Worm (Caenorhabditis elegans) whole organism, L4 larva: Measurements from ENCODE around the gene ZC53.1.

ENCODE experiments used
- F10B5.3 ChIP-seq: sonication (generic microtip); optimal IDR thresholded peaks from 2 replicates; lab custom pipeline; 2016; ENCODE audit warnings: mild to moderate bottlenecking, missing genetic modification characterization, missing compliant biosample characterization
- F26F4.8 ChIP-seq: fragments of 200-800 bp; sonication (Bioruptor generic); conservative IDR thresholded peaks from 2 replicates; pipeline ENCODE4 v1.3.6; 2022; ENCODE audit warnings: missing genetic modification characterization, missing compliant biosample characterization
- F37D6.2 ChIP-seq: sonication (generic microtip); optimal IDR thresholded peaks from 2 replicates; lab custom pipeline; 2016; ENCODE audit warnings: mild to moderate bottlenecking, missing genetic modification characterization, missing compliant biosample characterization
- F49E8.2 ChIP-seq: sonication (generic microtip); optimal IDR thresholded peaks from 2 replicates; lab custom pipeline; 2016; ENCODE audit warnings: missing compliant biosample characterization, mild to moderate bottlenecking, missing genetic modification characterization, borderline replicate concordance
- R02D3.7 ChIP-seq: fragments of 150-350 bp; sonication (generic microtip); optimal IDR thresholded peaks from 3 replicates; lab custom pipeline; 2014; ENCODE audit warnings: missing biosample characterization, missing genetic modification characterization
- Y105C5A.15 ChIP-seq: fragments of 200-800 bp; sonication (Bioruptor generic); IDR thresholded peaks from 2 replicates; pipeline ENCODE4 v1.3.6; 2022; ENCODE audit warnings: missing genetic modification characterization, missing compliant biosample characterization
- Y75B8A.6 ChIP-seq: fragments of 200-800 bp; sonication (Bioruptor generic); IDR thresholded peaks from 2 replicates; pipeline ENCODE4 v1.3.6; 2022; ENCODE audit warnings: missing genetic modification reagents, missing genetic modification characterization, missing compliant biosample characterization
- ZK337.2 ChIP-seq: fragments of 200-800 bp; sonication (Bioruptor generic); IDR thresholded peaks from 2 replicates; pipeline ENCODE4 v1.3.6; 2022; ENCODE audit warnings: missing genetic modification reagents, missing genetic modification characterization, missing compliant biosample characterization
- ama-1 ChIP-seq: fragments of 150-350 bp; optimal IDR thresholded peaks from 2 replicates; lab custom pipeline; 2014; ENCODE audit warnings: inconsistent platforms, mixed read lengths
- attf-4 ChIP-seq: sonication (generic microtip); optimal IDR thresholded peaks from 3 replicates; lab custom pipeline; 2017; ENCODE audit warnings: missing biosample characterization, missing genetic modification characterization
- ceh-20 ChIP-seq: fragments of 200-800 bp; sonication (Bioruptor generic); IDR thresholded peaks from 2 replicates; pipeline ENCODE4 v1.3.6; 2022; ENCODE audit warnings: missing genetic modification reagents, missing genetic modification characterization, missing compliant biosample characterization
- ceh-32 ChIP-seq: sonication (generic microtip); optimal IDR thresholded peaks from 2 replicates; lab custom pipeline; 2016; ENCODE audit warnings: mild to moderate bottlenecking, missing genetic modification characterization, missing compliant biosample characterization; ENCODE audit not compliant: poor library complexity
- ceh-44 ChIP-seq: fragments of 200-800 bp; sonication (Bioruptor generic); IDR thresholded peaks from 2 replicates; pipeline ENCODE4 v1.3.6; 2022; ENCODE audit warnings: missing genetic modification reagents, missing genetic modification characterization, missing compliant biosample characterization
- ceh-82 ChIP-seq: sonication (generic microtip); optimal IDR thresholded peaks from 2 replicates; lab custom pipeline; 2017; ENCODE audit warnings: missing biosample characterization, missing genetic modification characterization
- daf-16 ChIP-seq, 3 experiments: sonication (generic microtip); optimal IDR thresholded peaks; 2 replicates each; lab custom pipeline; 2016 to 2017; ENCODE audit warnings: missing genetic modification characterization in 3 of 3, missing genetic modification reagents in 3 of 3, mild to moderate bottlenecking in 2 of 3, missing compliant biosample characterization in 2 of 3, missing biosample characterization in 1 of 3, moderate library complexity in 1 of 3
- daf-8 ChIP-seq: fragments of 200-800 bp; sonication (Bioruptor generic); IDR thresholded peaks from 2 replicates; pipeline ENCODE4 v1.3.6; 2022; ENCODE audit warnings: missing genetic modification characterization, missing compliant biosample characterization
- dpl-1 ChIP-seq: fragments of 150-350 bp; optimal IDR thresholded peaks from 2 replicates; lab custom pipeline; 2014; ENCODE audit warnings: missing biosample characterization, missing genetic modification reagents, missing genetic modification characterization
- fkh-10 ChIP-seq: fragments of 150-350 bp; optimal IDR thresholded peaks from 2 replicates; lab custom pipeline; 2014; ENCODE audit warnings: missing biosample characterization, missing genetic modification reagents, missing genetic modification characterization
- fos-1 ChIP-seq: fragments of 150-350 bp; optimal IDR thresholded peaks from 2 replicates; lab custom pipeline; 2014; ENCODE audit warnings: missing biosample characterization, missing genetic modification characterization
- gei-8 ChIP-seq: fragments of 200-800 bp; sonication (Bioruptor generic); optimal IDR thresholded peaks from 2 replicates; lab custom pipeline; 2018; ENCODE audit warnings: mild to moderate bottlenecking, missing genetic modification characterization, missing compliant biosample characterization
- lim-7 ChIP-seq: fragments of 200-800 bp; sonication (Bioruptor generic); IDR thresholded peaks from 2 replicates; pipeline ENCODE4 v1.3.6; 2022; ENCODE audit warnings: missing genetic modification characterization, missing compliant biosample characterization
- lin-1 ChIP-seq: fragments of 200-800 bp; sonication (Bioruptor generic); IDR thresholded peaks from 2 replicates; pipeline ENCODE4 v1.3.6; 2022; ENCODE audit warnings: missing genetic modification reagents, missing genetic modification characterization, missing compliant biosample characterization
- lin-13 ChIP-seq: fragments of 150-350 bp; optimal IDR thresholded peaks from 2 replicates; lab custom pipeline; 2014; ENCODE audit warnings: missing biosample characterization, missing genetic modification reagents, missing genetic modification characterization
- lin-15B ChIP-seq: fragments of 150-350 bp; sonication (generic microtip); optimal IDR thresholded peaks from 3 replicates; lab custom pipeline; 2014; ENCODE audit warnings: missing biosample characterization, missing genetic modification characterization
- lin-29 ChIP-seq: fragments of 200-800 bp; sonication (Bioruptor generic); IDR thresholded peaks from 2 replicates; pipeline ENCODE4 v1.3.6; 2022; ENCODE audit warnings: missing genetic modification reagents, missing genetic modification characterization, missing compliant biosample characterization
- lin-38 ChIP-seq: fragments of 200-800 bp; sonication (Bioruptor generic); IDR thresholded peaks from 2 replicates; pipeline ENCODE4 v1.3.6; 2022; ENCODE audit warnings: missing genetic modification reagents, missing genetic modification characterization, missing compliant biosample characterization
- lin-39 ChIP-seq: fragments of 150-350 bp; optimal IDR thresholded peaks from 2 replicates; lab custom pipeline; 2014; ENCODE audit warnings: missing biosample characterization, missing genetic modification reagents, missing genetic modification characterization
- lir-3 ChIP-seq: sonication (generic microtip); optimal IDR thresholded peaks from 2 replicates; lab custom pipeline; 2016; ENCODE audit warnings: mild to moderate bottlenecking, missing genetic modification characterization, missing compliant biosample characterization
- lsy-2 ChIP-seq, 2 experiments: fragments of 150-350 bp in 1 of 2; sonication (generic microtip) in 1 of 2; optimal IDR thresholded peaks; 2 replicates each; lab custom pipeline; 2014 to 2017; ENCODE audit warnings: missing biosample characterization in 2 of 2, missing genetic modification characterization in 2 of 2
- madf-5 ChIP-seq, 2 experiments: fragments of 200-800 bp; sonication (Bioruptor generic); IDR thresholded peaks; 2 replicates each; pipeline ENCODE4 v1.3.6; 2022; ENCODE audit warnings: missing compliant biosample characterization in 2 of 2, missing genetic modification characterization in 2 of 2
- mes-2 ChIP-seq: sonication (generic microtip); optimal IDR thresholded peaks from 2 replicates; lab custom pipeline; 2016; ENCODE audit warnings: missing genotype, mild to moderate bottlenecking, missing genetic modification characterization, missing compliant biosample characterization; ENCODE audit not compliant: poor library complexity, severe bottlenecking
- nhr-102 ChIP-seq: sonication (generic microtip); optimal IDR thresholded peaks from 2 replicates; lab custom pipeline; 2016; ENCODE audit warnings: mild to moderate bottlenecking, missing genetic modification characterization, moderate library complexity, missing compliant biosample characterization
- nhr-237 ChIP-seq: sonication (generic microtip); optimal IDR thresholded peaks from 2 replicates; lab custom pipeline; 2017; ENCODE audit warnings: missing biosample characterization, missing genetic modification characterization
- nhr-41 ChIP-seq: fragments of 200-800 bp; sonication (Bioruptor generic); IDR thresholded peaks from 2 replicates; pipeline ENCODE4 v1.3.6; 2022; ENCODE audit warnings: missing genetic modification reagents, missing genetic modification characterization, missing compliant biosample characterization
- nhr-42 ChIP-seq: fragments of 200-800 bp; sonication (Bioruptor generic); IDR thresholded peaks from 2 replicates; pipeline ENCODE4 v1.3.6; 2022; ENCODE audit warnings: missing genetic modification characterization, missing compliant biosample characterization
- set-16 ChIP-seq: fragments of 200-800 bp; sonication (Bioruptor generic); IDR thresholded peaks from 2 replicates; pipeline ENCODE4 v1.3.6; 2022; ENCODE audit warnings: missing genetic modification reagents, missing genetic modification characterization, missing compliant biosample characterization
- skn-1 ChIP-seq: fragments of 150-350 bp; optimal IDR thresholded peaks from 2 replicates; lab custom pipeline; 2014; ENCODE audit warnings: missing biosample characterization, missing genetic modification characterization
- spr-1 ChIP-seq: sonication (generic microtip); optimal IDR thresholded peaks from 2 replicates; lab custom pipeline; 2016; ENCODE audit warnings: mild to moderate bottlenecking, missing genetic modification characterization, missing compliant biosample characterization
- tra-1 ChIP-seq: fragments of 200-800 bp; sonication (Bioruptor generic); IDR thresholded peaks from 2 replicates; pipeline ENCODE4 v1.3.6; 2022; ENCODE audit warnings: missing genetic modification reagents, missing genetic modification characterization, missing compliant biosample characterization
- unc-130 ChIP-seq: sonication (generic microtip); optimal IDR thresholded peaks from 2 replicates; lab custom pipeline; 2016; ENCODE audit warnings: missing genetic modification reagents, missing genetic modification characterization, missing compliant biosample characterization
- unc-39 ChIP-seq: sonication (generic microtip); optimal IDR thresholded peaks from 2 replicates; lab custom pipeline; 2017; ENCODE audit warnings: missing biosample characterization, missing genetic modification characterization
- unc-62 ChIP-seq, 3 experiments: fragments of 150-350 bp in 1 of 3; sonication (generic microtip); optimal IDR thresholded peaks in 2 of 3; peaks in 1 of 3; 1 replicate in 1 of 3; 2 replicates in 2 of 3; lab custom pipeline; 2014 to 2017; ENCODE audit warnings: missing biosample characterization in 3 of 3, missing genetic modification characterization in 3 of 3, missing genetic modification reagents in 3 of 3, missing genotype in 1 of 3
- vab-7 ChIP-seq: fragments of 200-800 bp; sonication (Bioruptor generic); IDR thresholded peaks from 2 replicates; pipeline ENCODE4 v1.3.6; 2022; ENCODE audit warnings: missing genetic modification reagents, missing genetic modification characterization, missing compliant biosample characterization
- ztf-11 ChIP-seq: fragments of 150-350 bp; optimal IDR thresholded peaks from 2 replicates; lab custom pipeline; 2014; ENCODE audit warnings: missing biosample characterization, missing genetic modification characterization
- ztf-7 ChIP-seq: fragments of 150-350 bp; optimal IDR thresholded peaks from 2 replicates; lab custom pipeline; 2014; ENCODE audit warnings: missing biosample characterization, missing genetic modification characterization

ZC53.1 gene

ce11 chrX:1922294-1922693 is 9.1 kb upstream of the ZC53.1 start, which contains the start of gene ZC53.22:
Gene ZC53.22, minus strand, starts transcription at chrX:1922394.
- TF ChIP-seq ceh-82 (tag; lab: Kevin White, UChicago) (no peak), ceh-44 (GFP tag; lab: Robert Waterston, UW) (no peak), F26F4.8 (GFP tag; lab: Robert Waterston, UW) (no peak), ceh-32 (no peak)

- TF ChIP-seq ztf-11 = no peak
- no peak for TF ChIP-seq nhr-237 (tag; lab: Kevin White, UChicago)
- TF ChIP-seq nhr-41 (GFP tag; lab: Robert Waterston, UW) = no peak
- no peak for TF ChIP-seq set-16
- no peak for TF ChIP-seq R02D3.7 (tag; lab: Kevin White, UChicago)
- no peak for TF ChIP-seq Y75B8A.6 (GFP tag; lab: Robert Waterston, UW)
- TF ChIP-seq nhr-102 = no peak
- no peak for TF ChIP-seq dpl-1 (GFP tag; lab: Kevin White, UChicago)
- TF ChIP-seq vab-7 (GFP tag; lab: Robert Waterston, UW) = no peak
- no peak for TF ChIP-seq daf-8
- TF ChIP-seq lsy-2 (tag; optimal IDR thresholded peaks at IDR 0.05; lab: Kevin White, UChicago) = no peak
- TF ChIP-seq attf-4 (tag; lab: Kevin White, UChicago) = no peak
- no peak for TF ChIP-seq fos-1
- TF ChIP-seq spr-1 (tag; lab: Kevin White, UChicago) = no peak
These were observed 4.0 kb upstream of the ZC53.1 start, which contains the start of gene dot-1.5 for ce11 chrX:1917169-1917568. Gene dot-1.5, plus strand, starts transcription at chrX:1917469.

- TF ChIP-seq daf-16 (GFP tag; optimal IDR thresholded peaks at IDR 0.05; lab: Kevin White, UChicago) (no peak), daf-16 (tag; optimal IDR thresholded peaks at IDR 0.05; lab: Kevin White, UChicago) (no peak), mes-2 (tag; lab: Kevin White, UChicago) (no peak), unc-62 (GFP tag; optimal IDR thresholded peaks at IDR 0.05 in 1 of 2; lab: Kevin White, UChicago) (peak in 1 of 2 experiments; percentile 51), unc-62 (tag; optimal IDR thresholded peaks at IDR 0.05; lab: Kevin White, UChicago) (no peak)
These were observed 1.9 kb upstream of the ZC53.1 start, which contains the start of gene rgs-9 for ce11 chrX:1915022-1915421. Gene rgs-9, plus strand, starts transcription at chrX:1915258.

- TF ChIP-seq tra-1 = peak; percentile 78
- TF ChIP-seq F37D6.2 = peak; percentile 95
- peak; percentile 20 for TF ChIP-seq lin-39 (tag; lab: Kevin White, UChicago)
- 0 out of 2 replicates have a peak, but pooled peaks have one; percentile 36 for TF ChIP-seq Y105C5A.15 (GFP tag; lab: Robert Waterston, UW)
- TF ChIP-seq lin-38 (GFP tag; lab: Robert Waterston, UW) = no peak
- peak; percentile 61 for TF ChIP-seq ZK337.2
- peak; percentile 89 for TF ChIP-seq lin-29
- TF ChIP-seq skn-1 (tag; lab: Kevin White, UChicago) = no peak
- TF ChIP-seq lin-13 = peak; percentile 54
- TF ChIP-seq Y75B8A.6 (GFP tag; lab: Robert Waterston, UW) = 0 out of 2 replicates have a peak, but pooled peaks have one; percentile 46
- no peak for TF ChIP-seq unc-39
- TF ChIP-seq set-16 = no peak
- TF ChIP-seq ceh-20 (GFP tag; lab: Robert Waterston, UW) = peak; percentile 92
- TF ChIP-seq lin-15B (tag; lab: Kevin White, UChicago) = no peak
- TF ChIP-seq madf-5 (GFP tag; IDR thresholded peaks at IDR 0.05; lab: Robert Waterston, UW) = peak; percentile 30 to 66; a peak in 2 of 4 replicates
- TF ChIP-seq gei-8 (GFP tag; lab: Kevin White, UChicago) = no peak
- TF ChIP-seq ztf-11 = no peak
- peak; percentile 78 for TF ChIP-seq vab-7 (GFP tag; lab: Robert Waterston, UW)
- peak; percentile 92 for TF ChIP-seq F10B5.3 (tag; lab: Kevin White, UChicago)
- peak; percentile 52 for TF ChIP-seq fkh-10 (GFP tag; lab: Kevin White, UChicago)
- peak; percentile 26; the same call in 1 of the 2 replicates for TF ChIP-seq lim-7 (GFP tag; lab: Robert Waterston, UW)
- no peak for TF ChIP-seq F49E8.2 (tag; lab: Kevin White, UChicago)
- TF ChIP-seq nhr-42 (GFP tag; lab: Robert Waterston, UW) = peak; percentile 96
- no peak for TF ChIP-seq ama-1 (lab: Kevin White, UChicago)
- peak; percentile 6 for TF ChIP-seq lir-3 (tag; lab: Kevin White, UChicago)
- no peak for TF ChIP-seq unc-130 (GFP tag; lab: Kevin White, UChicago)
- no peak for TF ChIP-seq daf-8
- TF ChIP-seq ztf-7 (tag; lab: Kevin White, UChicago) = peak; percentile 34
- TF ChIP-seq lin-1 (GFP tag; lab: Robert Waterston, UW) = peak; percentile 80
- TF ChIP-seq ceh-82 (tag; lab: Kevin White, UChicago) = peak; percentile 46
These were observed 3.8 kb downstream of the ZC53.1 start for ce11 chrX:1909353-1909752.
